Worm (Caenorhabditis elegans): ENCODE data around the gene Y105C5B.11.

The Y105C5B.11 gene

ce11 chrIV:15894133-15894532, 47.2 kb downstream of the Y105C5B.11 start, which contains the start of gene srv-14:
TSS of gene srv-14 (minus strand) at chrIV:15894233.
- TF ChIP-seq ham-2 (GFP tag; optimal IDR thresholded peaks at IDR 0.05) = no peak
- no peak for TF ChIP-seq ces-1 (GFP tag; optimal IDR thresholded peaks at IDR 0.05)
- TF ChIP-seq lin-13 (tag; optimal IDR thresholded peaks at IDR 0.05) = no peak
- no peak for TF ChIP-seq sptf-1 (tag; optimal IDR thresholded peaks at IDR 0.05)
- no peak for TF ChIP-seq tbx-8 (GFP tag; optimal IDR thresholded peaks at IDR 0.05)
- TF ChIP-seq flh-1 (GFP tag; optimal IDR thresholded peaks at IDR 0.05) = no peak
- TF ChIP-seq lsy-2 (tag; optimal IDR thresholded peaks at IDR 0.05) = no peak
- TF ChIP-seq snpc-4 (tag; optimal IDR thresholded peaks at IDR 0.05) = no peak
- no peak for TF ChIP-seq hlh-1 (tag; optimal IDR thresholded peaks at IDR 0.05)
- no peak for TF ChIP-seq unc-120 (tag; optimal IDR thresholded peaks at IDR 0.05; ENCODE audit: poor library complexity, severe bottlenecking)
- no peak for TF ChIP-seq nhr-12 (tag; optimal IDR thresholded peaks at IDR 0.05)
- TF ChIP-seq nhr-2 (tag; optimal IDR thresholded peaks at IDR 0.05) = no peak
- TF ChIP-seq mab-5 (tag; optimal IDR thresholded peaks at IDR 0.05) = no peak

Measured in whole organism, mixed stage, embryonic.